Worm (Caenorhabditis elegans) whole organism, mixed stage, embryonic: ENCODE measurements around the gene T21H3.1.
A peak's percentile ranks its signal among the peaks of the same experiment; 100 is the strongest.

ENCODE experiments used
- M03D4.4 ChIP-seq: sonication (generic microtip); optimal IDR thresholded peaks from 2 replicates; lab custom pipeline; 2017; ENCODE audit warnings: mild to moderate bottlenecking, missing genetic modification characterization, missing compliant biosample characterization
- bed-3 ChIP-seq: fragments of 200-800 bp; sonication (Bioruptor generic); optimal IDR thresholded peaks from 3 replicates; lab custom pipeline; 2018; ENCODE audit warnings: mild to moderate bottlenecking, missing genetic modification characterization, moderate library complexity, missing compliant biosample characterization
- blmp-1 ChIP-seq: fragments of 150-350 bp; optimal IDR thresholded peaks from 2 replicates; lab custom pipeline; 2014; ENCODE audit warnings: missing biosample characterization, missing genetic modification characterization
- ceh-43 ChIP-seq: fragments of 200-800 bp; sonication (Bioruptor generic); optimal IDR thresholded peaks from 2 replicates; lab custom pipeline; 2018; ENCODE audit warnings: mild to moderate bottlenecking, missing genetic modification characterization, moderate library complexity, missing compliant biosample characterization
- ceh-83 ChIP-seq: fragments of 200-800 bp; sonication (Bioruptor generic); optimal IDR thresholded peaks from 2 replicates; lab custom pipeline; 2018; ENCODE audit warnings: mild to moderate bottlenecking, missing genetic modification characterization, missing compliant biosample characterization
- ces-1 ChIP-seq: fragments of 150-350 bp; optimal IDR thresholded peaks from 2 replicates; lab custom pipeline; 2014; ENCODE audit warnings: missing biosample characterization, missing genetic modification reagents, missing genetic modification characterization
- cnd-1 ChIP-seq: fragments of 200-800 bp; sonication (Bioruptor generic); optimal IDR thresholded peaks from 2 replicates; lab custom pipeline; 2018; ENCODE audit warnings: mild to moderate bottlenecking, missing genetic modification characterization, missing compliant biosample characterization
- drap-1 ChIP-seq: fragments of 200-800 bp; sonication (Bioruptor generic); optimal IDR thresholded peaks from 3 replicates; lab custom pipeline; 2018; ENCODE audit warnings: mild to moderate bottlenecking, missing genetic modification characterization, missing compliant biosample characterization
- elt-1 ChIP-seq: sonication (generic microtip); optimal IDR thresholded peaks from 2 replicates; lab custom pipeline; 2017; ENCODE audit warnings: missing genetic modification characterization, mild to moderate bottlenecking, missing compliant biosample characterization, antibody characterized with exemption, moderate library complexity, borderline replicate concordance; ENCODE audit not compliant: insufficient read depth
- elt-3 ChIP-seq: fragments of 150-350 bp; optimal IDR thresholded peaks from 2 replicates; lab custom pipeline; 2014; ENCODE audit warnings: missing biosample characterization, missing genetic modification characterization
- ham-2 ChIP-seq: fragments of 200-800 bp; sonication (Bioruptor generic); optimal IDR thresholded peaks from 2 replicates; lab custom pipeline; 2018; ENCODE audit warnings: mild to moderate bottlenecking, missing genetic modification characterization, missing compliant biosample characterization
- hlh-1 ChIP-seq: fragments of 150-350 bp; optimal IDR thresholded peaks from 2 replicates; lab custom pipeline; 2014; ENCODE audit warnings: missing biosample characterization, missing genetic modification reagents, missing genetic modification characterization
- lin-13 ChIP-seq: fragments of 150-350 bp; optimal IDR thresholded peaks from 2 replicates; lab custom pipeline; 2014; ENCODE audit warnings: missing biosample characterization, missing genetic modification characterization
- lin-32 ChIP-seq: fragments of 200-800 bp; sonication (Bioruptor generic); optimal IDR thresholded peaks from 2 replicates; lab custom pipeline; 2018; ENCODE audit warnings: mild to moderate bottlenecking, missing genetic modification characterization, missing compliant biosample characterization
- mab-5 ChIP-seq: fragments of 150-350 bp; optimal IDR thresholded peaks from 2 replicates; lab custom pipeline; 2014; ENCODE audit warnings: missing biosample characterization, missing genetic modification characterization
- mls-2 ChIP-seq: sonication (generic microtip); optimal IDR thresholded peaks from 2 replicates; lab custom pipeline; 2016; ENCODE audit warnings: mild to moderate bottlenecking, missing genetic modification characterization, moderate library complexity, missing compliant biosample characterization
- nhr-12 ChIP-seq: fragments of 150-350 bp; optimal IDR thresholded peaks from 2 replicates; lab custom pipeline; 2014; ENCODE audit warnings: missing biosample characterization, missing genetic modification characterization
- nhr-2 ChIP-seq: fragments of 150-350 bp; optimal IDR thresholded peaks from 2 replicates; lab custom pipeline; 2014; ENCODE audit warnings: missing biosample characterization, missing genetic modification characterization
- nhr-76 ChIP-seq: sonication (generic microtip); optimal IDR thresholded peaks from 2 replicates; lab custom pipeline; 2017; ENCODE audit warnings: missing biosample characterization, missing genetic modification characterization
- pha-4 ChIP-seq: fragments of 150-350 bp; optimal IDR thresholded peaks from 2 replicates; lab custom pipeline; 2018; ENCODE audit warnings: missing biosample characterization, missing genetic modification reagents, missing genetic modification characterization
- snpc-4 ChIP-seq: fragments of 150-350 bp; optimal IDR thresholded peaks from 2 replicates; lab custom pipeline; 2014; ENCODE audit warnings: missing biosample characterization, missing genetic modification characterization
- sptf-1 ChIP-seq: sonication (generic microtip); optimal IDR thresholded peaks from 2 replicates; lab custom pipeline; 2017; ENCODE audit warnings: mild to moderate bottlenecking, missing genetic modification characterization, moderate library complexity, missing compliant biosample characterization
- tbx-8 ChIP-seq: fragments of 200-800 bp; sonication (Bioruptor generic); optimal IDR thresholded peaks from 2 replicates; lab custom pipeline; 2018; ENCODE audit warnings: mild to moderate bottlenecking, missing genetic modification characterization, moderate library complexity, missing compliant biosample characterization
- unc-120 ChIP-seq: sonication (generic microtip); optimal IDR thresholded peaks from 2 replicates; lab custom pipeline; 2017; ENCODE audit warnings: missing genetic modification characterization, missing compliant biosample characterization; ENCODE audit not compliant: poor library complexity, severe bottlenecking
- unc-39 ChIP-seq: fragments of 150-350 bp; optimal IDR thresholded peaks from 2 replicates; lab custom pipeline; 2014; ENCODE audit warnings: missing biosample characterization, missing genetic modification characterization
- unc-62 ChIP-seq: fragments of 150-350 bp; optimal IDR thresholded peaks from 2 replicates; lab custom pipeline; 2014; ENCODE audit warnings: missing biosample characterization, missing genetic modification reagents, missing genetic modification characterization
- ztf-11 ChIP-seq: fragments of 150-350 bp; optimal IDR thresholded peaks from 2 replicates; lab custom pipeline; 2014; ENCODE audit warnings: missing biosample characterization, missing genetic modification characterization

Gene T21H3.1

ce11 chrV:1154472-1155278 lies 21.8 kb upstream of the T21H3.1 start:
- TF ChIP-seq drap-1 (no peak), blmp-1 (no peak), mls-2 (tag; lab: Kevin White, UChicago) (peak; percentile 12), unc-62 (GFP tag; lab: Kevin White, UChicago) (no peak), bed-3 (GFP tag; lab: Kevin White, UChicago) (no peak), ces-1 (GFP tag; lab: Kevin White, UChicago) (peak; percentile 88), ceh-83 (GFP tag; lab: Kevin White, UChicago) (no peak), elt-3 (no peak), ham-2 (GFP tag; lab: Kevin White, UChicago) (peak; percentile 14), nhr-2 (no peak), lin-13 (tag; lab: Kevin White, UChicago) (no peak), mab-5 (no peak), sptf-1 (tag; lab: Kevin White, UChicago) (no peak), hlh-1 (no peak)

ce11 chrV:1155914-1156313 lies 20.6 kb upstream of the T21H3.1 start, which contains the start of gene cmd-1:
Gene cmd-1 (plus strand): TSS chrV:1156271.
- TF ChIP-seq ces-1 (GFP tag; lab: Kevin White, UChicago) (peak; percentile 39), lin-32 (no peak), unc-39 (tag; lab: Kevin White, UChicago) (no peak), elt-3 (peak; percentile 31)

- no peak for TF ChIP-seq snpc-4 (tag; lab: Kevin White, UChicago)
- TF ChIP-seq tbx-8 (GFP tag; lab: Kevin White, UChicago) = no peak
- TF ChIP-seq hlh-1 = no peak
- TF ChIP-seq bed-3 (GFP tag; lab: Kevin White, UChicago) = no peak
- no peak for TF ChIP-seq unc-39 (tag; lab: Kevin White, UChicago)
- no peak for TF ChIP-seq elt-3
- TF ChIP-seq M03D4.4 = no peak
- no peak for TF ChIP-seq blmp-1
- no peak for TF ChIP-seq elt-1 (tag; lab: Kevin White, UChicago)
These were observed 20.1 kb upstream of the T21H3.1 start for ce11 chrV:1156431-1156830.

- TF ChIP-seq bed-3 (GFP tag; lab: Kevin White, UChicago) (no peak), drap-1 (no peak), elt-3 (no peak), mls-2 (tag; lab: Kevin White, UChicago) (no peak), ceh-43 (GFP tag; lab: Kevin White, UChicago) (no peak), unc-39 (tag; lab: Kevin White, UChicago) (no peak), nhr-12 (tag; lab: Kevin White, UChicago) (no peak), ztf-11 (tag; lab: Kevin White, UChicago) (no peak), tbx-8 (GFP tag; lab: Kevin White, UChicago) (no peak)
These were observed 19.1 kb upstream of the T21H3.1 start for ce11 chrV:1157443-1157842.

- TF ChIP-seq hlh-1 = no peak
- no peak for TF ChIP-seq snpc-4 (tag; lab: Kevin White, UChicago)
- TF ChIP-seq blmp-1 = no peak
- no peak for TF ChIP-seq sptf-1 (tag; lab: Kevin White, UChicago)
- TF ChIP-seq cnd-1 = no peak
- TF ChIP-seq unc-62 (GFP tag; lab: Kevin White, UChicago) = no peak
- no peak for TF ChIP-seq elt-1 (tag; lab: Kevin White, UChicago)
- TF ChIP-seq nhr-76 (tag; lab: Kevin White, UChicago) = no peak
- no peak for TF ChIP-seq nhr-12 (tag; lab: Kevin White, UChicago)
- TF ChIP-seq unc-120 (tag; lab: Kevin White, UChicago) = no peak
These were observed 18.3 kb upstream of the T21H3.1 start for ce11 chrV:1158247-1158646.

ce11 chrV:1160716-1161115 lies 15.8 kb upstream of the T21H3.1 start:
- no peak for TF ChIP-seq ces-1 (GFP tag; lab: Kevin White, UChicago)
- TF ChIP-seq pha-4 (tag; lab: Kevin White, UChicago) = no peak
- TF ChIP-seq, all 35 proteins: peak for 0
